Fruit fly (Drosophila melanogaster) whole organism, embryonic: ENCODE measurements around the gene CG13247.
A peak's percentile ranks its signal among the peaks of the same experiment; 100 is the strongest.

Source experiments
- Atf-2 ChIP-seq: fragments of 200-800 bp; sonication (Bioruptor generic); optimal IDR thresholded peaks from 2 replicates; lab custom pipeline; 2016; ENCODE audit warnings: missing biosample characterization, missing genetic modification characterization
- CG10209 ChIP-seq: fragments of 200-800 bp; sonication (Bioruptor generic); optimal IDR thresholded peaks from 3 replicates; lab custom pipeline; 2017; ENCODE audit warnings: missing biosample characterization, mild to moderate bottlenecking, missing genetic modification characterization, missing genetic modification reagents
- CG10431 ChIP-seq: fragments of 200-800 bp; sonication (Bioruptor generic); optimal IDR thresholded peaks from 3 replicates; lab custom pipeline; 2018; ENCODE audit warnings: missing biosample characterization, mild to moderate bottlenecking, missing genetic modification characterization
- CG10462 ChIP-seq: fragments of 200-800 bp; sonication (Bioruptor generic); optimal IDR thresholded peaks from 2 replicates; lab custom pipeline; 2016; ENCODE audit warnings: missing biosample characterization, missing genetic modification characterization
- CG11696 ChIP-seq: fragments of 200-800 bp; sonication (Bioruptor generic); IDR thresholded peaks from 2 replicates; pipeline ENCODE4 v1.3.6; 2022; ENCODE audit warnings: missing biosample characterization, missing genetic modification characterization
- CG12744 ChIP-seq: fragments of 200-800 bp; sonication (Bioruptor generic); optimal IDR thresholded peaks from 2 replicates; lab custom pipeline; 2016; ENCODE audit warnings: missing biosample characterization, missing genetic modification characterization
- CG13296 ChIP-seq: fragments of 200-800 bp; sonication (Bioruptor generic); optimal IDR thresholded peaks from 3 replicates; lab custom pipeline; 2018; ENCODE audit warnings: missing biosample characterization, mild to moderate bottlenecking, missing genetic modification characterization
- CG13775 ChIP-seq: fragments of 200-800 bp; sonication (Bioruptor generic); optimal IDR thresholded peaks from 3 replicates; lab custom pipeline; 2017; ENCODE audit warnings: missing biosample characterization, mild to moderate bottlenecking, missing genetic modification characterization
- CG14710 ChIP-seq: fragments of 200-800 bp; sonication (Bioruptor generic); optimal IDR thresholded peaks from 3 replicates; lab custom pipeline; 2019; ENCODE audit warnings: missing biosample characterization, mild to moderate bottlenecking, missing genetic modification characterization, moderate library complexity
- CG14965 ChIP-seq: fragments of 200-800 bp; sonication (Bioruptor generic); optimal IDR thresholded peaks from 2 replicates; lab custom pipeline; 2016; ENCODE audit warnings: missing biosample characterization, missing genetic modification characterization, borderline replicate concordance
- CG1529 ChIP-seq: fragments of 200-800 bp; sonication (Bioruptor generic); optimal IDR thresholded peaks from 3 replicates; lab custom pipeline; 2018; ENCODE audit warnings: missing biosample characterization, missing genetic modification characterization
- CG1603 ChIP-seq: fragments of 200-800 bp; sonication (Bioruptor generic); optimal IDR thresholded peaks from 2 replicates; lab custom pipeline; 2019; ENCODE audit warnings: missing biosample characterization, mild to moderate bottlenecking, missing genetic modification characterization, moderate library complexity
- CG1647 ChIP-seq: fragments of 200-800 bp; sonication (Bioruptor generic); optimal IDR thresholded peaks from 3 replicates; lab custom pipeline; 2016; ENCODE audit warnings: missing biosample characterization, missing genetic modification characterization
- CG2889 ChIP-seq: fragments of 200-800 bp; sonication (Bioruptor generic); IDR thresholded peaks from 3 replicates; pipeline ENCODE4 v1.3.6; 2022; ENCODE audit warnings: missing biosample characterization, missing genetic modification characterization
- CG31224 ChIP-seq: fragments of 200-800 bp; sonication (Bioruptor generic); IDR thresholded peaks from 2 replicates; pipeline ENCODE4 v1.3.6; 2022; ENCODE audit warnings: missing biosample characterization, missing genetic modification characterization
- CG31365 ChIP-seq: fragments of 200-800 bp; sonication (Bioruptor generic); optimal IDR thresholded peaks from 2 replicates; lab custom pipeline; 2018; ENCODE audit warnings: missing biosample characterization, mild to moderate bottlenecking, missing genetic modification characterization
- CG32767 ChIP-seq: fragments of 200-800 bp; sonication (Bioruptor generic); IDR thresholded peaks from 2 replicates; pipeline ENCODE4 v1.3.6; 2022; ENCODE audit warnings: missing biosample characterization, missing genetic modification characterization
- CG32772 ChIP-seq: fragments of 200-800 bp; sonication (Bioruptor generic); IDR thresholded peaks from 2 replicates; pipeline ENCODE4 v1.3.6; 2022; ENCODE audit warnings: missing biosample characterization, missing genetic modification characterization
- CG33213 ChIP-seq: fragments of 200-800 bp; sonication (Bioruptor generic); optimal IDR thresholded peaks from 3 replicates; lab custom pipeline; 2016; ENCODE audit warnings: missing biosample characterization, missing genetic modification characterization
- CG3407 ChIP-seq: fragments of 200-800 bp; sonication (Bioruptor generic); optimal IDR thresholded peaks from 2 replicates; lab custom pipeline; 2018; ENCODE audit warnings: missing biosample characterization, mild to moderate bottlenecking, missing genetic modification characterization
- CG4404 ChIP-seq: fragments of 200-800 bp; sonication (Bioruptor generic); IDR thresholded peaks from 2 replicates; pipeline ENCODE4 v1.3.6; 2022; ENCODE audit warnings: missing biosample characterization, missing genetic modification characterization
- CG6254 ChIP-seq: fragments of 200-800 bp; sonication (Bioruptor generic); optimal IDR thresholded peaks from 3 replicates; lab custom pipeline; 2017; ENCODE audit warnings: mild to moderate bottlenecking, missing biosample characterization, missing genetic modification reagents, missing genetic modification characterization
- CG6654 ChIP-seq: fragments of 200-800 bp; sonication (Bioruptor generic); optimal IDR thresholded peaks from 2 replicates; lab custom pipeline; 2017; ENCODE audit warnings: missing biosample characterization, mild to moderate bottlenecking, missing genetic modification characterization
- CG6765 ChIP-seq: fragments of 200-800 bp; sonication (Bioruptor generic); optimal IDR thresholded peaks from 3 replicates; lab custom pipeline; 2017; ENCODE audit warnings: missing biosample characterization, mild to moderate bottlenecking, missing genetic modification characterization
- CG8281 ChIP-seq: fragments of 200-800 bp; sonication (Bioruptor generic); optimal IDR thresholded peaks from 2 replicates; lab custom pipeline; 2018; ENCODE audit warnings: missing biosample characterization, mild to moderate bottlenecking, missing genetic modification characterization, moderate library complexity
- CTCF ChIP-seq: fragments of 200-800 bp; sonication (Bioruptor generic); optimal IDR thresholded peaks from 2 replicates; lab custom pipeline; 2017; ENCODE audit warnings: missing biosample characterization, mild to moderate bottlenecking, missing genetic modification characterization, moderate library complexity
- CoRest ChIP-seq: fragments of 200-800 bp; sonication (Bioruptor generic); optimal IDR thresholded peaks from 3 replicates; lab custom pipeline; 2018; ENCODE audit warnings: missing biosample characterization, mild to moderate bottlenecking, missing genetic modification characterization, moderate library complexity
- D19A ChIP-seq: fragments of 200-800 bp; optimal IDR thresholded peaks from 3 replicates; lab custom pipeline; 2019; ENCODE audit warnings: missing biosample characterization, mild to moderate bottlenecking, missing genetic modification characterization, moderate library complexity
- Dp ChIP-seq: fragments of 200-800 bp; sonication (Bioruptor generic); optimal IDR thresholded peaks from 2 replicates; lab custom pipeline; 2018; ENCODE audit warnings: missing biosample characterization, mild to moderate bottlenecking, missing genetic modification characterization, moderate library complexity
- H2.0 ChIP-seq: fragments of 200-800 bp; sonication (Bioruptor generic); IDR thresholded peaks from 2 replicates; pipeline ENCODE4 v1.3.6; 2022; ENCODE audit warnings: missing biosample characterization, missing genetic modification characterization
- Hr78 ChIP-seq, 2 experiments: fragments of 200-800 bp in 1 of 2; fragments of >200 bp in 1 of 2; sonication (Bioruptor generic) in 1 of 2; optimal IDR thresholded peaks; 2 replicates each; lab custom pipeline; 2017 to 2019; ENCODE audit warnings: missing biosample characterization in 2 of 2, missing genetic modification characterization in 2 of 2, mild to moderate bottlenecking in 1 of 2, moderate library complexity in 1 of 2
- Med ChIP-seq: fragments of 200-800 bp; sonication (Bioruptor generic); peaks from one replicate; lab custom pipeline; 2016; ENCODE audit warnings: missing biosample characterization, missing genetic modification characterization, mild to moderate bottlenecking, inconsistent platforms, moderate library complexity
- Ravus ChIP-seq: fragments of 200-800 bp; sonication (Bioruptor generic); IDR thresholded peaks from 2 replicates; pipeline ENCODE4 v1.3.6; 2022; ENCODE audit warnings: missing biosample characterization, missing genetic modification characterization
- Sox102F ChIP-seq: fragments of 200-800 bp; sonication (Bioruptor generic); optimal IDR thresholded peaks from 2 replicates; lab custom pipeline; 2018; ENCODE audit warnings: missing biosample characterization, mild to moderate bottlenecking, missing genetic modification characterization, moderate library complexity
- Sry-δ ChIP-seq: fragments of 200-800 bp; sonication (Bioruptor generic); optimal IDR thresholded peaks from 2 replicates; lab custom pipeline; 2016; ENCODE audit warnings: missing biosample characterization, missing genetic modification characterization
- Ssrp ChIP-seq: fragments of 200-800 bp; sonication (Bioruptor generic); optimal IDR thresholded peaks from 2 replicates; lab custom pipeline; 2018; ENCODE audit warnings: missing biosample characterization, mild to moderate bottlenecking, missing genetic modification characterization, moderate library complexity
- Taf1 ChIP-seq: fragments of 200-800 bp; sonication (Bioruptor generic); IDR thresholded peaks from 2 replicates; pipeline ENCODE4 v1.3.6; 2022; ENCODE audit warnings: missing biosample characterization, missing genetic modification characterization
- Tbp ChIP-seq: fragments of >200 bp; optimal IDR thresholded peaks from 2 replicates; lab custom pipeline; 2018; ENCODE audit warnings: missing biosample characterization, missing genetic modification characterization
- amos ChIP-seq: fragments of 200-800 bp; sonication (Bioruptor generic); IDR thresholded peaks from 2 replicates; pipeline ENCODE4 v1.3.6; 2022; ENCODE audit warnings: missing biosample characterization, missing genetic modification characterization; ENCODE audit not compliant: partially characterized antibody
- bab2 ChIP-seq: fragments of 200-800 bp; sonication (Bioruptor generic); optimal IDR thresholded peaks from 2 replicates; lab custom pipeline; 2016; ENCODE audit warnings: missing biosample characterization, missing genetic modification characterization
- bigmax ChIP-seq: fragments of 200-800 bp; sonication (Bioruptor generic); optimal IDR thresholded peaks from 2 replicates; lab custom pipeline; 2018; ENCODE audit warnings: missing biosample characterization, mild to moderate bottlenecking, missing genetic modification characterization
- btn ChIP-seq: fragments of 200-800 bp; sonication (Bioruptor generic); optimal IDR thresholded peaks from 2 replicates; lab custom pipeline; 2016; ENCODE audit warnings: missing biosample characterization, missing genetic modification characterization
- cg ChIP-seq: fragments of 200-800 bp; sonication (Bioruptor generic); optimal IDR thresholded peaks from 3 replicates; lab custom pipeline; 2019; ENCODE audit warnings: missing biosample characterization, mild to moderate bottlenecking, missing genetic modification characterization, moderate library complexity
- fru ChIP-seq: fragments of >200 bp; optimal IDR thresholded peaks from 2 replicates; lab custom pipeline; 2017
- gce ChIP-seq: fragments of 200-800 bp; sonication (Bioruptor generic); IDR thresholded peaks from 3 replicates; pipeline ENCODE4 v1.3.6; 2022; ENCODE audit warnings: missing biosample characterization, missing genetic modification characterization
- hb ChIP-seq: fragments of 200-800 bp; sonication (Bioruptor generic); IDR thresholded peaks from 3 replicates; pipeline ENCODE4 v1.3.6; 2022; ENCODE audit warnings: missing biosample characterization, missing genetic modification characterization; ENCODE audit not compliant: partially characterized antibody
- hth ChIP-seq: fragments of >200 bp; optimal IDR thresholded peaks from 2 replicates; lab custom pipeline; 2017; ENCODE audit warnings: inconsistent platforms
- nau ChIP-seq: fragments of 200-800 bp; sonication (Bioruptor generic); optimal IDR thresholded peaks from 3 replicates; lab custom pipeline; 2017; ENCODE audit warnings: missing biosample characterization, mild to moderate bottlenecking, missing genetic modification characterization, missing genetic modification reagents
- pfk ChIP-seq: fragments of 200-800 bp; sonication (Bioruptor generic); optimal IDR thresholded peaks from 2 replicates; lab custom pipeline; 2018; ENCODE audit warnings: missing biosample characterization, mild to moderate bottlenecking, missing genetic modification characterization, moderate library complexity
- pho ChIP-seq: fragments of 200-800 bp; sonication (Bioruptor generic); optimal IDR thresholded peaks from 2 replicates; lab custom pipeline; 2016; ENCODE audit warnings: missing biosample characterization, missing genetic modification characterization
- ranshi ChIP-seq: fragments of 200-800 bp; sonication (Bioruptor generic); IDR thresholded peaks from 2 replicates; pipeline ENCODE4 v1.3.6; 2022; ENCODE audit warnings: missing biosample characterization, missing genetic modification characterization
- slbo ChIP-seq: fragments of 200-800 bp; sonication (Bioruptor generic); IDR thresholded peaks from 2 replicates; pipeline ENCODE4 v1.3.6; 2022; ENCODE audit warnings: missing biosample characterization, missing genetic modification characterization
- sug ChIP-seq: fragments of 200-800 bp; optimal IDR thresholded peaks from 2 replicates; lab custom pipeline; 2019; ENCODE audit warnings: missing biosample characterization, mild to moderate bottlenecking, missing genetic modification characterization, moderate library complexity

Gene CG13247

DNA sequence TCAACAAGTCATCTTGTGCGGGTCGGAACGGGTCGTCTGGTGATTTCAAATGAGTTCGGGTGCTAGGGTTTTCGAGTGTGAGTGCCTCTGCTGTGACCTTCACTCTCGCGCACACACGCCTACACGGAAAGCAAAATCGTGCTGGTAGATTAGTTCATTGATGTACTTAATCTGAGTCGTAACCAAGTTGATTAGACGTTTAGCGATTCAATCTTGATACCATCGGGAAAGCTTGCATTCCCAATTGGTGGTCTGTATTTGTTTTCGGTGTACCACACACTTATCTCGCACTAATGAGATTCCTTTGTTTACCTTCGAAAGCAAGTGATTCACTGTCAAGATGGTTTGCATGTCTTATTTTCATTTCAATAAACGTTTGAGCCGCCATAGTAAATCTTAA is 18.9 kb downstream of the CG13247 start (continued):
- no peak for TF ChIP-seq fru
- TF ChIP-seq CG1647 (GFP tag; lab: Kevin White, UChicago), result no peak
- TF ChIP-seq H2.0 (GFP tag; lab: Robert Waterston, UW), result peak; percentile 50
- no peak for TF ChIP-seq pfk (GFP tag; lab: Kevin White, UChicago)
- no peak for TF ChIP-seq CG14710 (tag; lab: Kevin White, UChicago)
- no peak for TF ChIP-seq Atf-2 (GFP tag; lab: Kevin White, UChicago)
- TF ChIP-seq CG33213 (GFP tag; lab: Kevin White, UChicago), result no peak
- TF ChIP-seq amos (GFP tag; lab: Robert Waterston, UW), result no peak
- TF ChIP-seq Tbp (GFP tag; lab: Kevin White, UChicago), result no peak
- no peak for TF ChIP-seq CG11696
- TF ChIP-seq Sry-δ (GFP tag; lab: Kevin White, UChicago), result no peak
- no peak for TF ChIP-seq CTCF (GFP tag; lab: Kevin White, UChicago)
- TF ChIP-seq ranshi (GFP tag; lab: Robert Waterston, UW), result peak; percentile 48
- peak; percentile 29 for TF ChIP-seq bab2 (GFP tag; lab: Kevin White, UChicago)
- TF ChIP-seq bigmax (GFP tag; lab: Kevin White, UChicago), result no peak
- no peak for TF ChIP-seq Ssrp (tag; lab: Kevin White, UChicago)
- no peak for TF ChIP-seq hb (GFP tag; lab: Robert Waterston, UW)
- TF ChIP-seq D19A (tag; lab: Kevin White, UChicago), result no peak
- TF ChIP-seq CG1529 (GFP tag; lab: Kevin White, UChicago), result no peak
- TF ChIP-seq CG31365 (tag; lab: Kevin White, UChicago), result no peak
- no peak for TF ChIP-seq CG6254
- TF ChIP-seq sug, result peak; percentile 79
- no peak for TF ChIP-seq cg (GFP tag; lab: Kevin White, UChicago)
- no peak for TF ChIP-seq nau (GFP tag; lab: Kevin White, UChicago)
- TF ChIP-seq CG13775 (GFP tag; lab: Kevin White, UChicago), result no peak
- no peak for TF ChIP-seq Ravus
- no peak for TF ChIP-seq CG32767 (GFP tag; lab: Robert Waterston, UW)
- TF ChIP-seq hth (lab: Kevin White, UChicago), result no peak
- TF ChIP-seq CG8281 (tag; lab: Kevin White, UChicago), result no peak
- TF ChIP-seq Med (GFP tag; lab: Kevin White, UChicago), result peak; percentile 92
- peak; percentile 21 for TF ChIP-seq CoRest
- TF ChIP-seq CG3407 (GFP tag; lab: Kevin White, UChicago), result no peak
- TF ChIP-seq CG6654 (GFP tag; lab: Kevin White, UChicago), result no peak
- no peak for TF ChIP-seq gce
- no peak for TF ChIP-seq btn (GFP tag; lab: Kevin White, UChicago)
- no peak for TF ChIP-seq CG32772 (GFP tag; lab: Robert Waterston, UW)
- TF ChIP-seq CG4404 (GFP tag; lab: Robert Waterston, UW), result no peak
- TF ChIP-seq CG14965 (GFP tag; lab: Kevin White, UChicago), result no peak
- peak; percentile 28 for TF ChIP-seq Sox102F
- TF ChIP-seq Taf1 (GFP tag; lab: Robert Waterston, UW), result no peak
- peak; percentile 42 for TF ChIP-seq CG13296 (GFP tag; lab: Kevin White, UChicago)
- no peak for TF ChIP-seq Dp (GFP tag; lab: Kevin White, UChicago)
- peak in 1 of 2 experiments; percentile 77 for TF ChIP-seq Hr78 (GFP tag; optimal IDR thresholded peaks at IDR 0.05; lab: Kevin White, UChicago)
- TF ChIP-seq pho (GFP tag; lab: Kevin White, UChicago), result peak; percentile 28
- TF ChIP-seq CG31224 (GFP tag; lab: Robert Waterston, UW), result no peak
- peak; percentile 47 for TF ChIP-seq CG1603 (tag; lab: Kevin White, UChicago)
- TF ChIP-seq CG10462 (GFP tag; lab: Kevin White, UChicago), result no peak
- peak; percentile 28 for TF ChIP-seq CG10209
- 0 out of 3 replicates have a peak, but pooled peaks have one; percentile 38 for TF ChIP-seq CG2889 (GFP tag; lab: Robert Waterston, UW)
- TF ChIP-seq CG10431 (GFP tag; lab: Kevin White, UChicago), result no peak
- no peak for TF ChIP-seq CG6765 (GFP tag; lab: Kevin White, UChicago)
- TF ChIP-seq CG12744, result peak; percentile 37
- TF ChIP-seq slbo (GFP tag; lab: Robert Waterston, UW), result peak; percentile 57
